Worm (Caenorhabditis elegans): ENCODE measurements around the gene srh-78.

DNA sequence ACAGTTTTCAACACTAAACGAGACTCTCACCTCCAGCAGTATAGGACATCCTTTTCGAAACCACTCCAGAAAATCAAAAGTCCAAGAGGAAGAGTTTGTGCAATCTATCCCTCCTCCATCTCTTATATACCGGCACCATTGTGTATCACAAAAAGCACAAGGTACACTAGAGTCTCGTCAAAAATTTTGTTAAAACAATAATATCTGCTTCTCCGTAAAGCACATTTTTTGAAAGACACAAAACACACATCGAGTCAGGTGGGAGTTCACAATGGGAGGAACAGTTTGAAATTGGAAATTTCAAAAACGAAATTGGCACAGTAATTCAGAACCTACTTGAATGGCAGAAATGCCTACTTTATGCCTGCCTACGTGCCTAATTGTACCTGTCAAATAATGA, 25.6 kb downstream of the srh-78 start, which contains the start of gene R02C2.7:
- no peak for TF ChIP-seq B0310.2 (tag; optimal IDR thresholded peaks at IDR 0.05)
- no peak for TF ChIP-seq ceh-36 (tag; optimal IDR thresholded peaks at IDR 0.05)
- TF ChIP-seq tbx-11 (GFP tag; IDR thresholded peaks at IDR 0.05), result no peak
- TF ChIP-seq scrt-1 (GFP tag; IDR thresholded peaks at IDR 0.05), result no peak

Measured in whole organism, early embryonic.